Worm (Caenorhabditis elegans) whole organism, young adult: ENCODE data around the gene B0507.8.
"Not testable (repeated sequence)": the region's sequence is repeated elsewhere in the genome, so short reads cannot be mapped to it uniquely, and the experiment has no call there.

Experiments
- B0336.3 ChIP-seq: fragments of 200-800 bp; sonication (Bioruptor generic); IDR thresholded peaks from 2 replicates; pipeline ENCODE4 v1.3.6; 2022; ENCODE audit warnings: missing genetic modification characterization, missing compliant biosample characterization
- F39B2.1 ChIP-seq: fragments of 200-800 bp; sonication (Bioruptor generic); IDR thresholded peaks from 2 replicates; pipeline ENCODE4 v1.3.6; 2022; ENCODE audit warnings: missing genetic modification reagents, missing genetic modification characterization, missing compliant biosample characterization
- Y56A3A.18 ChIP-seq: fragments of 200-800 bp; sonication (Bioruptor generic); IDR thresholded peaks from 2 replicates; pipeline ENCODE4 v1.3.6; 2022; ENCODE audit warnings: missing genetic modification reagents, missing genetic modification characterization, missing compliant biosample characterization
- ama-1 ChIP-seq, 3 experiments: fragments of 150-350 bp in 1 of 3; sonication (generic microtip) in 2 of 3; optimal IDR thresholded peaks; 2 replicates each; lab custom pipeline; 2014 to 2018; ENCODE audit warnings: missing biosample characterization in 2 of 3, missing genetic modification characterization in 2 of 3, missing genetic modification reagents in 2 of 3
- atf-7 ChIP-seq: sonication (generic microtip); optimal IDR thresholded peaks from 2 replicates; lab custom pipeline; 2017; ENCODE audit warnings: mild to moderate bottlenecking, missing genetic modification characterization, missing compliant biosample characterization
- bed-1 ChIP-seq: fragments of 200-800 bp; sonication (Bioruptor generic); IDR thresholded peaks from 2 replicates; pipeline ENCODE4 v1.3.6; 2022; ENCODE audit warnings: missing genetic modification reagents, missing genetic modification characterization, missing compliant biosample characterization
- ceh-27 ChIP-seq: fragments of 200-800 bp; sonication (Bioruptor generic); optimal IDR thresholded peaks from 2 replicates; lab custom pipeline; 2018; ENCODE audit warnings: mild to moderate bottlenecking, missing genetic modification characterization, moderate library complexity, missing compliant biosample characterization
- ekl-4 ChIP-seq: fragments of 200-800 bp; sonication (Bioruptor generic); IDR thresholded peaks from 2 replicates; pipeline ENCODE4 v1.3.6; 2022; ENCODE audit warnings: missing genetic modification reagents, missing genetic modification characterization, missing compliant biosample characterization
- hlh-12 ChIP-seq: sonication (generic microtip); optimal IDR thresholded peaks from 2 replicates; lab custom pipeline; 2016; ENCODE audit warnings: missing genetic modification characterization, missing compliant biosample characterization
- hrde-1 ChIP-seq: sonication (generic microtip); optimal IDR thresholded peaks from 2 replicates; lab custom pipeline; 2016; ENCODE audit warnings: missing genetic modification characterization, mild to moderate bottlenecking, missing compliant biosample characterization, moderate library complexity, missing genotype, missing genetic modification reagents, borderline replicate concordance
- lin-26 ChIP-seq: fragments of 200-800 bp; sonication (Bioruptor generic); IDR thresholded peaks from 2 replicates; pipeline ENCODE4 v1.3.6; 2022; ENCODE audit warnings: missing genetic modification reagents, missing genetic modification characterization, missing compliant biosample characterization
- lin-40 ChIP-seq: sonication (generic microtip); optimal IDR thresholded peaks from 2 replicates; lab custom pipeline; 2016; ENCODE audit warnings: missing genetic modification characterization, mild to moderate bottlenecking, missing compliant biosample characterization, missing genotype, missing genetic modification reagents
- lin-54 ChIP-seq: fragments of 200-800 bp; sonication (Bioruptor generic); optimal IDR thresholded peaks from 2 replicates; lab custom pipeline; 2018; ENCODE audit warnings: mild to moderate bottlenecking, missing genetic modification characterization, missing compliant biosample characterization
- lir-1 ChIP-seq: fragments of 200-800 bp; sonication (Bioruptor generic); conservative IDR thresholded peaks from 2 replicates; pipeline ENCODE4 v1.3.6; 2022; ENCODE audit warnings: missing genetic modification reagents, missing genetic modification characterization, missing compliant biosample characterization
- madf-6 ChIP-seq: fragments of 200-800 bp; sonication (Bioruptor generic); IDR thresholded peaks from 2 replicates; pipeline ENCODE4 v1.3.6; 2022; ENCODE audit warnings: missing genetic modification reagents, missing genetic modification characterization, missing compliant biosample characterization
- mes-4 ChIP-seq: sonication (generic microtip); optimal IDR thresholded peaks from 2 replicates; lab custom pipeline; 2016; ENCODE audit warnings: missing genotype, missing genetic modification characterization, missing compliant biosample characterization
- mxl-1 ChIP-seq: sonication (generic microtip); optimal IDR thresholded peaks from 2 replicates; lab custom pipeline; 2016; ENCODE audit warnings: missing genetic modification characterization, missing compliant biosample characterization
- nhr-120 ChIP-seq: fragments of 200-800 bp; sonication (Bioruptor generic); IDR thresholded peaks from 2 replicates; pipeline ENCODE4 v1.3.6; 2022; ENCODE audit warnings: missing genetic modification characterization, missing compliant biosample characterization
- nhr-179 ChIP-seq: sonication (generic microtip); optimal IDR thresholded peaks from 2 replicates; lab custom pipeline; 2016; ENCODE audit warnings: mild to moderate bottlenecking, missing genetic modification characterization, missing compliant biosample characterization
- nhr-27 ChIP-seq: fragments of 200-800 bp; sonication (Bioruptor generic); optimal IDR thresholded peaks from 2 replicates; lab custom pipeline; 2018; ENCODE audit warnings: mild to moderate bottlenecking, missing genetic modification characterization, moderate library complexity, missing compliant biosample characterization
- pbrm-1 ChIP-seq: fragments of 200-800 bp; sonication (Bioruptor generic); IDR thresholded peaks from 2 replicates; pipeline ENCODE4 v1.3.6; 2022; ENCODE audit warnings: missing genetic modification reagents, missing genetic modification characterization, missing compliant biosample characterization
- rec-8 ChIP-seq, 2 experiments: sonication (generic microtip); optimal IDR thresholded peaks; 2 replicates each; lab custom pipeline; 2016; ENCODE audit warnings: mild to moderate bottlenecking in 2 of 2, missing genetic modification characterization in 2 of 2, missing genetic modification reagents in 2 of 2, missing genotype in 2 of 2, missing biosample characterization in 1 of 2, missing compliant biosample characterization in 1 of 2, moderate library complexity in 1 of 2
- sptf-2 ChIP-seq: fragments of 200-800 bp; sonication (Bioruptor generic); optimal IDR thresholded peaks from 2 replicates; lab custom pipeline; 2018; ENCODE audit warnings: mild to moderate bottlenecking, missing genetic modification characterization, missing compliant biosample characterization

B0507.8 gene

DNA sequence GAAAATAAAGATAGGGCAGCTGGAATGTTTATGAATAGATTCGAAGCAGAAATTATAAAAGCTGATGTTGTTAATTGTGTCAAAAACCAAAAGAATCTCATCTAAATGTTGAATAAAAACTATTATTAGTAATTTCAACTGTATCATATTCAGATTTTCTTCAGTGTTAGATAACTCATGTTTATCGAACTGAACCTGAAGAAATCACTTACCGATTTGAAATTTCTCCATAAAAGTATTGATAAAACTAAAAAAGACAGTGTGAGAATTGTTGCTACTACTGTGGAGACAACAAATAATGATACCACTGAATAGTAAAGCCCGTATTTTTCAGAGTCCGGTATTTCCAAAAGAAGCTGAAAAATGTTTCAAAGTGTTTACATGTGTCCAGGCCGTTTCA is 40.6 kb downstream of the B0507.8 start, which contains the start of gene ZC196.8:
TSS of gene ZC196.8 (minus strand) at position 101 of the 400 bp plus-strand sequence.
- TF ChIP-seq hrde-1 (tag; lab: Kevin White, UChicago); Y56A3A.18 (GFP tag; lab: Robert Waterston, UW); pbrm-1: not testable (repeated sequence)

- TF ChIP-seq mxl-1 (tag; lab: Kevin White, UChicago) (no peak), ceh-27 (GFP tag; lab: Kevin White, UChicago) (no peak), lin-40 (tag; lab: Kevin White, UChicago) (no peak)
These were observed 44.4 kb downstream of the B0507.8 start for ce11 chrV:8718399-8718798.

ce11 chrV:8716175-8716574 is 46.6 kb downstream of the B0507.8 start, which contains the start of gene glr-5:
Gene glr-5, plus strand, starts transcription at chrV:8716495.
- TF ChIP-seq madf-6 (GFP tag; lab: Robert Waterston, UW), result no peak
- no peak for TF ChIP-seq B0336.3 (GFP tag; lab: Robert Waterston, UW)
- TF ChIP-seq mes-4 (tag; lab: Kevin White, UChicago), result no peak
- no peak for TF ChIP-seq lin-26
- TF ChIP-seq ekl-4 (GFP tag; lab: Robert Waterston, UW), result no peak

DNA sequence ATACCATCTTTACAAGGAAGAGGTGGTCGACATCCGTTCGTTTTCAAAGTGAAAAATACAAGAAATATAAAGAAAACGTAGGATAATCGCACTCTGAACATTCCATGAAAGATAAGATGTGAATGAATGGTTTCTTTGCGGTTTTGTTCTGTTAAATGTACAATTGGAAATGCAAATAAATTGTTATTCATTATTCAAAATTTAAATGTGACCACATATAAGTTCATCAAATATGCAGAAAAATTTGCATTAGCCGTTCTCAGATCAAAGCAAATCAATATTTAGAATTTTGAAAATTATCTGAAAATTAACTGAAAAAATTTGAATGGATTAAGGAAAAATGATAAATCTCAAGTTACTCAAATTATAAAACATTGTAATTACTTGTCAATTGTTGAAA is 50.9 kb downstream of the B0507.8 start, which contains the start of gene ZC178.2:
TSS of gene ZC178.2 (minus strand) at position 101 of the 400 bp plus-strand sequence.
- TF ChIP-seq ama-1 (optimal IDR thresholded peaks at IDR 0.05; lab: Kevin White, UChicago) (no peak), ama-1 (GFP tag; optimal IDR thresholded peaks at IDR 0.05; lab: Kevin White, UChicago) (no peak), atf-7 (tag; lab: Kevin White, UChicago) (no peak), bed-1 (no peak), rec-8 (tag; optimal IDR thresholded peaks at IDR 0.05; lab: Kevin White, UChicago) (no peak), sptf-2 (GFP tag; lab: Kevin White, UChicago) (no peak), nhr-179 (tag; lab: Kevin White, UChicago) (no peak), lir-1 (GFP tag; lab: Robert Waterston, UW) (no peak), hlh-12 (tag; lab: Kevin White, UChicago) (no peak), F39B2.1 (GFP tag; lab: Robert Waterston, UW) (no peak), lin-54 (GFP tag; lab: Kevin White, UChicago) (no peak), nhr-27 (no peak), nhr-120 (GFP tag; lab: Robert Waterston, UW) (no peak)
